Fruit fly (Drosophila melanogaster) whole organism, embryonic: ENCODE results near the gene CG14096.

Experiments used
- CG10267 ChIP-seq: fragments of 200-800 bp; sonication (Bioruptor generic); optimal IDR thresholded peaks from 2 replicates; lab custom pipeline; 2018; ENCODE audit warnings: missing biosample characterization, mild to moderate bottlenecking, missing genetic modification characterization, moderate library complexity
- CG10654 ChIP-seq: fragments of 200-800 bp; sonication (Bioruptor generic); optimal IDR thresholded peaks from 2 replicates; lab custom pipeline; 2016; ENCODE audit warnings: missing biosample characterization, missing genetic modification characterization
- CG11093 ChIP-seq: fragments of 200-800 bp; sonication (Bioruptor generic); IDR thresholded peaks from 3 replicates; pipeline ENCODE4 v1.3.6; 2022; ENCODE audit warnings: missing biosample characterization, missing genetic modification characterization
- CG13775 ChIP-seq: fragments of 200-800 bp; sonication (Bioruptor generic); optimal IDR thresholded peaks from 3 replicates; lab custom pipeline; 2017; ENCODE audit warnings: missing biosample characterization, mild to moderate bottlenecking, missing genetic modification characterization
- CG14441 ChIP-seq: fragments of 200-800 bp; sonication (Bioruptor generic); IDR thresholded peaks from 2 replicates; pipeline ENCODE4 v1.3.6; 2022; ENCODE audit warnings: missing biosample characterization, missing genetic modification characterization
- CG14710 ChIP-seq: fragments of 200-800 bp; sonication (Bioruptor generic); optimal IDR thresholded peaks from 3 replicates; lab custom pipeline; 2019; ENCODE audit warnings: missing biosample characterization, mild to moderate bottlenecking, missing genetic modification characterization, moderate library complexity
- CG15601 ChIP-seq: fragments of 200-800 bp; sonication (Bioruptor generic); optimal IDR thresholded peaks from 3 replicates; lab custom pipeline; 2019; ENCODE audit warnings: missing biosample characterization, mild to moderate bottlenecking, missing genetic modification characterization, moderate library complexity
- CG15696 ChIP-seq: fragments of 200-800 bp; sonication (Bioruptor generic); optimal IDR thresholded peaks from 2 replicates; lab custom pipeline; 2019; ENCODE audit warnings: missing biosample characterization, mild to moderate bottlenecking, missing genetic modification characterization, moderate library complexity
- CG16813 ChIP-seq: fragments of 200-800 bp; sonication (Bioruptor generic); IDR thresholded peaks from 3 replicates; pipeline ENCODE4 v1.3.6; 2022; ENCODE audit warnings: missing biosample characterization, missing genetic modification characterization; ENCODE audit not compliant: partially characterized antibody
- CG17802 ChIP-seq: fragments of 200-800 bp; sonication (Bioruptor generic); optimal IDR thresholded peaks from 2 replicates; lab custom pipeline; 2018; ENCODE audit warnings: missing biosample characterization, mild to moderate bottlenecking, missing genetic modification characterization, moderate library complexity
- CG17829 ChIP-seq: fragments of 200-800 bp; optimal IDR thresholded peaks from 2 replicates; lab custom pipeline; 2019; ENCODE audit warnings: missing biosample characterization, mild to moderate bottlenecking, missing genetic modification characterization, moderate library complexity
- CG2712 ChIP-seq: fragments of 200-800 bp; optimal IDR thresholded peaks from 3 replicates; lab custom pipeline; 2019; ENCODE audit warnings: missing biosample characterization, mild to moderate bottlenecking, missing genetic modification characterization, moderate library complexity
- CG32772 ChIP-seq: fragments of 200-800 bp; sonication (Bioruptor generic); IDR thresholded peaks from 2 replicates; pipeline ENCODE4 v1.3.6; 2022; ENCODE audit warnings: missing biosample characterization, missing genetic modification characterization
- CG33213 ChIP-seq: fragments of 200-800 bp; sonication (Bioruptor generic); optimal IDR thresholded peaks from 3 replicates; lab custom pipeline; 2016; ENCODE audit warnings: missing biosample characterization, missing genetic modification characterization
- CG6791 ChIP-seq: fragments of 200-800 bp; sonication (Bioruptor generic); IDR thresholded peaks from 3 replicates; pipeline ENCODE4 v1.3.6; 2022; ENCODE audit warnings: missing biosample characterization, missing genetic modification characterization; ENCODE audit not compliant: partially characterized antibody
- CG6854 ChIP-seq: fragments of 200-800 bp; sonication (Bioruptor generic); optimal IDR thresholded peaks from 3 replicates; lab custom pipeline; 2017; ENCODE audit warnings: missing biosample characterization, mild to moderate bottlenecking, missing genetic modification characterization
- CG7357 ChIP-seq: fragments of 200-800 bp; sonication (Bioruptor generic); IDR thresholded peaks from 3 replicates; pipeline ENCODE4 v1.3.6; 2022; ENCODE audit warnings: missing biosample characterization, missing genetic modification characterization
- CG7556 ChIP-seq: fragments of 200-800 bp; sonication (Bioruptor generic); optimal IDR thresholded peaks from 2 replicates; lab custom pipeline; 2017; ENCODE audit warnings: missing biosample characterization, mild to moderate bottlenecking, missing genetic modification characterization
- CG9215 ChIP-seq: fragments of 200-800 bp; sonication (Bioruptor generic); IDR thresholded peaks from 2 replicates; pipeline ENCODE4 v1.3.6; 2022; ENCODE audit warnings: missing biosample characterization, missing genetic modification characterization
- CG9727 ChIP-seq: fragments of 200-800 bp; sonication (Bioruptor generic); optimal IDR thresholded peaks from 3 replicates; lab custom pipeline; 2017; ENCODE audit warnings: missing biosample characterization, mild to moderate bottlenecking, missing genetic modification characterization
- CG9876 ChIP-seq: fragments of 200-800 bp; sonication (Bioruptor generic); optimal IDR thresholded peaks from 2 replicates; lab custom pipeline; 2016; ENCODE audit warnings: missing biosample characterization, missing genetic modification characterization
- Dp ChIP-seq: fragments of 200-800 bp; sonication (Bioruptor generic); optimal IDR thresholded peaks from 2 replicates; lab custom pipeline; 2018; ENCODE audit warnings: missing biosample characterization, mild to moderate bottlenecking, missing genetic modification characterization, moderate library complexity
- Eip74EF ChIP-seq, 2 experiments: fragments of 200-800 bp in 1 of 2; fragments of >200 bp in 1 of 2; sonication (Bioruptor generic) in 1 of 2; optimal IDR thresholded peaks; 2 replicates each; lab custom pipeline; 2017 to 2019; ENCODE audit warnings: missing biosample characterization in 2 of 2, missing genetic modification characterization in 2 of 2, mild to moderate bottlenecking in 1 of 2, moderate library complexity in 1 of 2
- GATAe ChIP-seq: fragments of 200-800 bp; sonication (Bioruptor generic); conservative IDR thresholded peaks from 2 replicates; pipeline ENCODE4 v1.3.6; 2022; ENCODE audit warnings: missing biosample characterization, missing genetic modification characterization
- Rfx ChIP-seq: fragments of 200-800 bp; sonication (Bioruptor generic); IDR thresholded peaks from 2 replicates; pipeline ENCODE4 v1.3.6; 2022; ENCODE audit warnings: missing biosample characterization, missing genetic modification characterization
- Sin3A ChIP-seq: fragments of >200 bp; optimal IDR thresholded peaks from 2 replicates; lab custom pipeline; 2018
- Sox102F ChIP-seq: fragments of 200-800 bp; sonication (Bioruptor generic); optimal IDR thresholded peaks from 2 replicates; lab custom pipeline; 2018; ENCODE audit warnings: missing biosample characterization, mild to moderate bottlenecking, missing genetic modification characterization, moderate library complexity
- Sry-δ ChIP-seq: fragments of 200-800 bp; sonication (Bioruptor generic); optimal IDR thresholded peaks from 2 replicates; lab custom pipeline; 2016; ENCODE audit warnings: missing biosample characterization, missing genetic modification characterization
- Ssrp ChIP-seq: fragments of 200-800 bp; sonication (Bioruptor generic); optimal IDR thresholded peaks from 2 replicates; lab custom pipeline; 2018; ENCODE audit warnings: missing biosample characterization, mild to moderate bottlenecking, missing genetic modification characterization, moderate library complexity
- TFAM ChIP-seq: fragments of 200-800 bp; sonication (Bioruptor generic); optimal IDR thresholded peaks from 2 replicates; lab custom pipeline; 2017; ENCODE audit warnings: missing biosample characterization, missing genetic modification characterization, inconsistent platforms
- Vsx1 ChIP-seq: fragments of 200-800 bp; sonication (Bioruptor generic); optimal IDR thresholded peaks from 2 replicates; lab custom pipeline; 2017; ENCODE audit warnings: missing biosample characterization, mild to moderate bottlenecking, missing genetic modification characterization, missing genetic modification reagents
- amos ChIP-seq: fragments of 200-800 bp; sonication (Bioruptor generic); IDR thresholded peaks from 2 replicates; pipeline ENCODE4 v1.3.6; 2022; ENCODE audit warnings: missing biosample characterization, missing genetic modification characterization; ENCODE audit not compliant: partially characterized antibody
- dmrt11E ChIP-seq: fragments of 200-800 bp; sonication (Bioruptor generic); optimal IDR thresholded peaks from 3 replicates; lab custom pipeline; 2018; ENCODE audit warnings: missing biosample characterization, mild to moderate bottlenecking, missing genetic modification characterization, moderate library complexity
- dysf ChIP-seq: fragments of 200-800 bp; sonication (Bioruptor generic); IDR thresholded peaks from 3 replicates; pipeline ENCODE4 v1.3.6; 2022; ENCODE audit warnings: missing biosample characterization, missing genetic modification characterization
- esg ChIP-seq: fragments of 200-800 bp; sonication (Bioruptor generic); conservative IDR thresholded peaks from 2 replicates; pipeline ENCODE4 v1.3.6; 2022; ENCODE audit warnings: missing biosample characterization, missing genetic modification characterization
- ewg ChIP-seq: fragments of 200-800 bp; sonication (Bioruptor generic); optimal IDR thresholded peaks from 3 replicates; lab custom pipeline; 2017; ENCODE audit warnings: mild to moderate bottlenecking, missing biosample characterization, missing genetic modification reagents, missing genetic modification characterization
- gem ChIP-seq: fragments of 200-800 bp; sonication (Bioruptor generic); optimal IDR thresholded peaks from 2 replicates; lab custom pipeline; 2019; ENCODE audit warnings: missing biosample characterization, mild to moderate bottlenecking, missing genetic modification characterization, moderate library complexity
- hkb ChIP-seq, 2 experiments: fragments of 200-800 bp in 1 of 2; fragments of >200 bp in 1 of 2; sonication (Bioruptor generic) in 1 of 2; IDR thresholded peaks in 1 of 2; optimal IDR thresholded peaks in 1 of 2; 2 replicates each; pipeline versions ENCODE4 v1.3.6 to Lab custom; 2017 to 2022; ENCODE audit warnings: missing biosample characterization in 1 of 2, missing genetic modification characterization in 1 of 2
- mam ChIP-seq: fragments of 200-800 bp; sonication (Bioruptor generic); optimal IDR thresholded peaks from 3 replicates; lab custom pipeline; 2016; ENCODE audit warnings: missing biosample characterization, missing genetic modification characterization
- pan ChIP-seq, 4 experiments: fragments of >200 bp in 3 of 4; fragments of 200-800 bp in 1 of 4; sonication (Bioruptor generic) in 1 of 4; optimal IDR thresholded peaks in 3 of 4; IDR thresholded peaks in 1 of 4; 2 replicates each; pipeline versions ENCODE4 v1.3.6 to Lab custom; 2017 to 2022; ENCODE audit warnings: missing biosample characterization in 2 of 4, missing genetic modification characterization in 2 of 4, mixed read lengths in 1 of 4
- sqz ChIP-seq: fragments of 200-800 bp; sonication (Bioruptor generic); optimal IDR thresholded peaks from 3 replicates; lab custom pipeline; 2018; ENCODE audit warnings: missing biosample characterization, mild to moderate bottlenecking, missing genetic modification characterization
- stc ChIP-seq: fragments of 200-800 bp; sonication (Bioruptor generic); IDR thresholded peaks from 2 replicates; pipeline ENCODE4 v1.3.6; 2022; ENCODE audit warnings: missing biosample characterization, missing genetic modification characterization
- stwl ChIP-seq: fragments of 200-800 bp; sonication (Bioruptor generic); optimal IDR thresholded peaks from 3 replicates; lab custom pipeline; 2018; ENCODE audit warnings: missing biosample characterization, mild to moderate bottlenecking, missing genetic modification characterization, moderate library complexity
- tio ChIP-seq: fragments of 200-800 bp; sonication (Bioruptor generic); optimal IDR thresholded peaks from 2 replicates; lab custom pipeline; 2017; ENCODE audit warnings: missing biosample characterization, missing genetic modification characterization, inconsistent platforms
- wor ChIP-seq: fragments of 200-800 bp; sonication (Bioruptor generic); IDR thresholded peaks from 2 replicates; pipeline ENCODE4 v1.3.6; 2022; ENCODE audit warnings: missing biosample characterization, missing genetic modification characterization

CG14096 gene

DNA sequence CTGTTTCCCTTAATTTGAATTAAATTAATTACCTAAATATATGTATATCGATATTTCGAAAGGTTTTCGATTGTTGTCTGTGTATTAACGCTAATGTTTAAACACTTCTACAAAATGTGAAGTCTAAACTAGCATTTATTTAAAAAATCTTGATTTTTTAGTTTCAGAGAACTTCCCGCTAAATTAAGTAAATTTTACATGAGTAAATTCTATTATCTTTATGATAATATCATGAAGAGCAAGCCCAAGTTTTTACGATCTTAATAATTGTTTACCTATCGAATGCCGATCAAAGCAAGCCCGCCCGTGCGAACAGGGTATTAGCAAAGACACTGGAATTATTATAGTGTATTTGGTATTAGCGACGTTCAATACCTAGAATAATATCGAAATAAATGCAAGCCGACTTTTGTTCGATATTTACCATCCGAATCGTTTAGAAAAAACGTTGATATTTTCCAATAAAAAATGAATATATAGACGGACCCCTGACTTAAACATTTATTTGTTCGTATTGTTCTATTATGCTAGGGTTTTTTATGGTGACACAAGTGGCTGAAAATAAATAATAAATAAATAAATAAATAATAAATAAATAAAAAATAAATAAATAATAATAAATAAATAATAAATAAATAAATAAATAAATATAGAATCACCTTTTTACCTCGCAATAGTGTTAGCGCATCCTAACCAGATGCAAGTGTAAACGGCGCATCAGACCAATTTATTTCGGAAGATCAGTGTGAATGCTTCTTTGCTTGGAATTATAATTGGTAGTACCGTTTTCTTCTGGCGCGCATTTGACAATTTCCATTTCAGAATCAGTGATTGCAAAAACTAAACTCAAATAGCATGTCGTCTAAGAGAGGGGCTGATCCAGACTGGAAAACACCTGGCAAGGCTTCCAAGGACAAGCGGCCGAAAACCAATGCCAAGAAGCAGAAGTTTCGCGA, 20.2 kb downstream of the CG14096 start, which contains the start of the genes CG33062 and Chd3 (continued):
- peak; percentile 19 for TF ChIP-seq CG9727 (GFP tag; lab: Kevin White, UChicago)
- TF ChIP-seq CG2712, result peak; percentile 53
- TF ChIP-seq CG32772 (GFP tag; lab: Robert Waterston, UW), result peak; percentile 35; the same call in 1 of the 2 replicates
- TF ChIP-seq CG6791 (GFP tag; lab: Robert Waterston, UW), result peak; percentile 56; the same call in 1 of the 3 replicates
- TF ChIP-seq amos (GFP tag; lab: Robert Waterston, UW), result peak; percentile 39; the same call in 1 of the 2 replicates
- TF ChIP-seq Sry-δ (GFP tag; lab: Kevin White, UChicago), result peak; percentile 11
- peak; percentile 60 for TF ChIP-seq CG14710 (tag; lab: Kevin White, UChicago)
- TF ChIP-seq dysf (GFP tag; lab: Robert Waterston, UW), result peak; percentile 44; the same call in 1 of the 3 replicates
- peak; percentile 90 for TF ChIP-seq CG17802
- peak; percentile 93 for TF ChIP-seq CG7357
- 0 out of 2 replicates have a peak, but pooled peaks have one; percentile 25 for TF ChIP-seq esg (GFP tag; lab: Robert Waterston, UW)
- TF ChIP-seq stwl (tag; lab: Kevin White, UChicago), result peak; percentile 16
- 0 out of 2 replicates have a peak, but pooled peaks have one; percentile 14 for TF ChIP-seq CG14441 (GFP tag; lab: Robert Waterston, UW)
- TF ChIP-seq Dp, result peak; percentile 22
- TF ChIP-seq hkb (optimal IDR thresholded peaks at IDR 0.05; lab: Kevin White, UChicago), result no peak
- no peak for TF ChIP-seq hkb (GFP tag; IDR thresholded peaks at IDR 0.05; lab: Robert Waterston, UW)
- no peak for TF ChIP-seq stc
- no peak for TF ChIP-seq CG15601 (tag; lab: Kevin White, UChicago)
- TF ChIP-seq Sox102F (GFP tag; lab: Kevin White, UChicago), result peak; percentile 21
- peak; percentile 55 for TF ChIP-seq dmrt11E (tag; lab: Kevin White, UChicago)
- peak; percentile 56 for TF ChIP-seq CG13775 (GFP tag; lab: Kevin White, UChicago)
- peak; percentile 36; the same call in 1 of the 2 replicates for TF ChIP-seq Rfx (GFP tag; lab: Robert Waterston, UW)
- no peak for TF ChIP-seq CG33213
- no peak for TF ChIP-seq CG10654 (GFP tag; lab: Kevin White, UChicago)
- no peak for TF ChIP-seq CG9876 (GFP tag; lab: Kevin White, UChicago)
- TF ChIP-seq CG7556 (GFP tag; lab: Kevin White, UChicago), result no peak
- no peak for TF ChIP-seq Sin3A (lab: Kevin White, UChicago)
- no peak for TF ChIP-seq tio
- TF ChIP-seq Vsx1, result no peak
- TF ChIP-seq TFAM (GFP tag; lab: Kevin White, UChicago), result no peak
- TF ChIP-seq ewg (GFP tag; lab: Kevin White, UChicago), result peak; percentile 16
- TF ChIP-seq CG10267 (tag; lab: Kevin White, UChicago), result peak; percentile 11
- TF ChIP-seq wor, result 0 out of 2 replicates have a peak, but pooled peaks have one; percentile 16
- TF ChIP-seq pan (optimal IDR thresholded peaks at IDR 0.05; lab: Kevin White, UChicago), result no peak
- TF ChIP-seq pan (GFP tag; optimal IDR thresholded peaks at IDR 0.05 in 1 of 2, IDR thresholded peaks at IDR 0.05 in 1 of 2), result peak in 1 of 2 experiments; percentile 8
- no peak for TF ChIP-seq mam
- TF ChIP-seq Eip74EF (GFP tag; optimal IDR thresholded peaks at IDR 0.05; lab: Kevin White, UChicago), result peak in 1 of 2 experiments; percentile 32
- no peak for TF ChIP-seq GATAe (GFP tag; lab: Robert Waterston, UW)
- TF ChIP-seq CG15696 (tag; lab: Kevin White, UChicago), result peak; percentile 29
- TF ChIP-seq CG11093, result peak; percentile 40; the same call in 1 of the 3 replicates
- TF ChIP-seq CG6854 (GFP tag; lab: Kevin White, UChicago), result no peak
- TF ChIP-seq gem, result peak; percentile 64
- peak; percentile 67 for TF ChIP-seq CG16813 (GFP tag; lab: Robert Waterston, UW)
- no peak for TF ChIP-seq CG17829 (tag; lab: Kevin White, UChicago)
- TF ChIP-seq CG9215 (GFP tag; lab: Robert Waterston, UW), result 0 out of 2 replicates have a peak, but pooled peaks have one; percentile 40
- no peak for TF ChIP-seq Ssrp (tag; lab: Kevin White, UChicago)
- TF ChIP-seq sqz, result no peak
